Fruit fly (Drosophila melanogaster): ENCODE measurements around the gene CG9547.

The CG9547 gene

DNA sequence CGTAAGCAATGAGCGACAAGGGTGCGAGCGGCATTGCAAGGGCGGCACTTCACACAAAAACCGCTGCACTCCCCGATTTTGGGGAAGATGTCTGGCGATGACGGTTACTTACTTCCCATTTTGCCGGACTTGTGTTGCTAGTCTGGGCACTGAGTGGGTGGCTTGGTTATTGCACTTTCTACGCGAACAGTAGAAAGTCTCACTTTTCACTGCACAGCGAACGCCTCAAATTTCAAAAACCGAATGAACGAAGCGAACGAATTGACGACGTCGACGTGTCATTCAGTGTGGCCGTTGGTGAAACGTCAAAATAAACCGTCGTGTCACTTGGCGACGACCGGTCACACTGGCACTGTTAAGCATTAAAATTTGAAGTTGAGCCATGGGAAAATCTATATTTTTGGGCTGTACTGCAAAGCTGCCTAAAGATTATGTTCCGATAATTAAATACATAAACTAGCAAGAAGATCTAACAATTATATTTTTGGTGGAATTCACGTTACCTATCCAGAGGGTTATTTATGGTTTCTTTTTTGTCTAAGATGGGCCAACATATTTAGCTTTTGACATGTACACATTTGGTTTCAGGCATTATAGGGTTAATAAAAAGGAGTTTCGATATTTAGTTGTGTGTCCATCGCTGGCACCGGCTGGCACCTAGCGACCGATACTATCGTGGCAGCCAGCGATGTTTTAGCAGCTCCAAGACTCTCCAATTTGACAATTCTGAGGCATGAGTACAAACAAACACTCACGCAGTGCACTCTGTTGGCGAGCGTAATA is 13.9 kb downstream of the CG9547 start, which contains the start of the genes Sec61alpha and Daxx (continued):
- TF ChIP-seq CG17186 (GFP tag; optimal IDR thresholded peaks at IDR 0.05) (peak; percentile 79), pan (optimal IDR thresholded peaks at IDR 0.05) (no peak), pan (GFP tag; optimal IDR thresholded peaks at IDR 0.05 in 1 of 2, IDR thresholded peaks at IDR 0.05 in 1 of 2) (peak in 1 of 2 experiments; percentile 84), zen (tag; optimal IDR thresholded peaks at IDR 0.05) (peak; percentile 73), CG2712 (tag; optimal IDR thresholded peaks at IDR 0.05) (peak; percentile 85), CG11093 (GFP tag; IDR thresholded peaks at IDR 0.05) (peak; percentile 60; the same call in 1 of the 3 replicates), CG2129 (GFP tag; IDR thresholded peaks at IDR 0.05; ENCODE audit: partially characterized antibody) (peak; percentile 98), CG15514 (GFP tag; optimal IDR thresholded peaks at IDR 0.05) (peak; percentile 77), Bgb (GFP tag; IDR thresholded peaks at IDR 0.05; ENCODE audit: partially characterized antibody) (peak; percentile 100), CG12299 (tag; optimal IDR thresholded peaks at IDR 0.05) (peak; percentile 67), klu (GFP tag; IDR thresholded peaks at IDR 0.05) (peak; percentile 75; the same call in 1 of the 2 replicates), nerfin-1 (tag; optimal IDR thresholded peaks at IDR 0.05) (peak; percentile 58), otp (GFP tag; IDR thresholded peaks at IDR 0.05) (peak; percentile 71; the same call in 2 of the 3 replicates), NC2α (GFP tag; optimal IDR thresholded peaks at IDR 0.05) (peak; percentile 16), CG9609 (GFP tag; optimal IDR thresholded peaks at IDR 0.05) (peak; percentile 89), CG2678 (tag; optimal IDR thresholded peaks at IDR 0.05) (peak; percentile 87), rib (GFP tag; IDR thresholded peaks at IDR 0.05) (peak; percentile 71), ara (GFP tag; IDR thresholded peaks at IDR 0.05) (peak; percentile 84), CG34376 (GFP tag; optimal IDR thresholded peaks at IDR 0.05) (peak; percentile 63), ab (GFP tag; optimal IDR thresholded peaks at IDR 0.05) (peak; percentile 79), h (optimal IDR thresholded peaks at IDR 0.05) (no peak), CG12942 (GFP tag; optimal IDR thresholded peaks at IDR 0.05) (peak; percentile 87), bowl (GFP tag; IDR thresholded peaks at IDR 0.05) (0 out of 2 replicates have a peak, but pooled peaks have one; percentile 53), Usf (GFP tag; optimal IDR thresholded peaks at IDR 0.05) (peak; percentile 70), fru (optimal IDR thresholded peaks at IDR 0.05) (no peak), CG8290 (GFP tag; optimal IDR thresholded peaks at IDR 0.05) (peak; percentile 70), CG8290 (tag; optimal IDR thresholded peaks at IDR 0.05) (peak in 1 of 2 experiments; percentile 73), B-H1 (GFP tag; IDR thresholded peaks at IDR 0.05) (peak; percentile 75), CG30431 (GFP tag; optimal IDR thresholded peaks at IDR 0.05) (peak; percentile 60), Scr (GFP tag; IDR thresholded peaks at IDR 0.05; ENCODE audit: partially characterized antibody) (peak; percentile 99), Atf-2 (GFP tag; optimal IDR thresholded peaks at IDR 0.05) (peak; percentile 81), CG11723 (GFP tag; optimal IDR thresholded peaks at IDR 0.05) (peak; percentile 34), sc (optimal IDR thresholded peaks at IDR 0.05) (no peak), sc (GFP tag; optimal IDR thresholded peaks at IDR 0.05) (peak; percentile 57), CG4707 (GFP tag; optimal IDR thresholded peaks at IDR 0.05) (no peak), Hand (GFP tag; optimal IDR thresholded peaks at IDR 0.05) (peak; percentile 27), Side (GFP tag; optimal IDR thresholded peaks at IDR 0.05) (peak; percentile 83), CG30020 (tag; optimal IDR thresholded peaks at IDR 0.05) (peak; percentile 74), toy (GFP tag; IDR thresholded peaks at IDR 0.05) (peak; percentile 61; the same call in 1 of the 2 replicates), Sin3A (optimal IDR thresholded peaks at IDR 0.05) (peak; percentile 98), br (optimal IDR thresholded peaks at IDR 0.05) (no peak), CG10209 (GFP tag; optimal IDR thresholded peaks at IDR 0.05) (peak; percentile 74), C15 (GFP tag; IDR thresholded peaks at IDR 0.05) (peak; percentile 56; the same call in 1 of the 3 replicates), bigmax (GFP tag; optimal IDR thresholded peaks at IDR 0.05) (no peak), Spps (tag; optimal IDR thresholded peaks at IDR 0.05) (peak; percentile 75), sim (GFP tag; IDR thresholded peaks at IDR 0.05) (peak; percentile 18; the same call in 1 of the 2 replicates), zen2 (GFP tag; IDR thresholded peaks at IDR 0.05; ENCODE audit: partially characterized antibody) (peak; percentile 99), sisA (GFP tag; IDR thresholded peaks at IDR 0.05) (peak; percentile 89), CG3407 (GFP tag; optimal IDR thresholded peaks at IDR 0.05) (peak; percentile 45), ftz-f1 (GFP tag; optimal IDR thresholded peaks at IDR 0.05) (peak; percentile 27), pum (GFP tag; optimal IDR thresholded peaks at IDR 0.05) (peak; percentile 88)

Data from whole organism, embryonic.